Worm (Caenorhabditis elegans) whole organism, mixed stage, embryonic: ENCODE results near the gene T22F3.10.
"Not testable (repeated sequence)": the region's sequence is repeated elsewhere in the genome, so short reads cannot be mapped to it uniquely, and the experiment has no call there.

Experiments used
- M03D4.4 ChIP-seq: sonication (generic microtip); optimal IDR thresholded peaks from 2 replicates; lab custom pipeline; 2017; ENCODE audit warnings: mild to moderate bottlenecking, missing genetic modification characterization, missing compliant biosample characterization
- bed-3 ChIP-seq: fragments of 200-800 bp; sonication (Bioruptor generic); optimal IDR thresholded peaks from 3 replicates; lab custom pipeline; 2018; ENCODE audit warnings: mild to moderate bottlenecking, missing genetic modification characterization, moderate library complexity, missing compliant biosample characterization
- blmp-1 ChIP-seq: fragments of 150-350 bp; optimal IDR thresholded peaks from 2 replicates; lab custom pipeline; 2014; ENCODE audit warnings: missing biosample characterization, missing genetic modification characterization
- ceh-43 ChIP-seq: fragments of 200-800 bp; sonication (Bioruptor generic); optimal IDR thresholded peaks from 2 replicates; lab custom pipeline; 2018; ENCODE audit warnings: mild to moderate bottlenecking, missing genetic modification characterization, moderate library complexity, missing compliant biosample characterization
- ceh-83 ChIP-seq: fragments of 200-800 bp; sonication (Bioruptor generic); optimal IDR thresholded peaks from 2 replicates; lab custom pipeline; 2018; ENCODE audit warnings: mild to moderate bottlenecking, missing genetic modification characterization, missing compliant biosample characterization
- ces-1 ChIP-seq: fragments of 150-350 bp; optimal IDR thresholded peaks from 2 replicates; lab custom pipeline; 2014; ENCODE audit warnings: missing biosample characterization, missing genetic modification reagents, missing genetic modification characterization
- cnd-1 ChIP-seq: fragments of 200-800 bp; sonication (Bioruptor generic); optimal IDR thresholded peaks from 2 replicates; lab custom pipeline; 2018; ENCODE audit warnings: mild to moderate bottlenecking, missing genetic modification characterization, missing compliant biosample characterization
- drap-1 ChIP-seq: fragments of 200-800 bp; sonication (Bioruptor generic); optimal IDR thresholded peaks from 3 replicates; lab custom pipeline; 2018; ENCODE audit warnings: mild to moderate bottlenecking, missing genetic modification characterization, missing compliant biosample characterization
- elt-1 ChIP-seq: sonication (generic microtip); optimal IDR thresholded peaks from 2 replicates; lab custom pipeline; 2017; ENCODE audit warnings: missing genetic modification characterization, mild to moderate bottlenecking, missing compliant biosample characterization, antibody characterized with exemption, moderate library complexity, borderline replicate concordance; ENCODE audit not compliant: insufficient read depth
- flh-1 ChIP-seq: fragments of 200-800 bp; sonication (Bioruptor generic); optimal IDR thresholded peaks from 2 replicates; lab custom pipeline; 2018; ENCODE audit warnings: mild to moderate bottlenecking, missing genetic modification characterization, moderate library complexity, missing compliant biosample characterization
- ham-2 ChIP-seq: fragments of 200-800 bp; sonication (Bioruptor generic); optimal IDR thresholded peaks from 2 replicates; lab custom pipeline; 2018; ENCODE audit warnings: mild to moderate bottlenecking, missing genetic modification characterization, missing compliant biosample characterization
- lin-13 ChIP-seq: fragments of 150-350 bp; optimal IDR thresholded peaks from 2 replicates; lab custom pipeline; 2014; ENCODE audit warnings: missing biosample characterization, missing genetic modification characterization
- lin-32 ChIP-seq: fragments of 200-800 bp; sonication (Bioruptor generic); optimal IDR thresholded peaks from 2 replicates; lab custom pipeline; 2018; ENCODE audit warnings: mild to moderate bottlenecking, missing genetic modification characterization, missing compliant biosample characterization
- lsy-2 ChIP-seq: fragments of 150-350 bp; optimal IDR thresholded peaks from 2 replicates; lab custom pipeline; 2014; ENCODE audit warnings: missing biosample characterization, missing genetic modification characterization
- mab-5 ChIP-seq: fragments of 150-350 bp; optimal IDR thresholded peaks from 2 replicates; lab custom pipeline; 2014; ENCODE audit warnings: missing biosample characterization, missing genetic modification characterization
- mep-1 ChIP-seq: fragments of 150-350 bp; optimal IDR thresholded peaks from 2 replicates; lab custom pipeline; 2017; ENCODE audit warnings: missing biosample characterization, missing genetic modification reagents, missing genetic modification characterization, inconsistent platforms
- mls-2 ChIP-seq: sonication (generic microtip); optimal IDR thresholded peaks from 2 replicates; lab custom pipeline; 2016; ENCODE audit warnings: mild to moderate bottlenecking, missing genetic modification characterization, moderate library complexity, missing compliant biosample characterization
- nhr-12 ChIP-seq: fragments of 150-350 bp; optimal IDR thresholded peaks from 2 replicates; lab custom pipeline; 2014; ENCODE audit warnings: missing biosample characterization, missing genetic modification characterization
- nhr-237 ChIP-seq: fragments of 150-350 bp; optimal IDR thresholded peaks from 2 replicates; lab custom pipeline; 2014; ENCODE audit warnings: missing biosample characterization, missing genetic modification characterization
- nhr-28 ChIP-seq: fragments of 150-350 bp; optimal IDR thresholded peaks from 2 replicates; lab custom pipeline; 2014; ENCODE audit warnings: missing biosample characterization, missing genetic modification characterization
- nhr-76 ChIP-seq: sonication (generic microtip); optimal IDR thresholded peaks from 2 replicates; lab custom pipeline; 2017; ENCODE audit warnings: missing biosample characterization, missing genetic modification characterization
- pha-4 ChIP-seq: fragments of 150-350 bp; optimal IDR thresholded peaks from 2 replicates; lab custom pipeline; 2018; ENCODE audit warnings: missing biosample characterization, missing genetic modification reagents, missing genetic modification characterization
- sem-2 ChIP-seq: fragments of 200-800 bp; sonication (Bioruptor generic); optimal IDR thresholded peaks from 2 replicates; lab custom pipeline; 2018; ENCODE audit warnings: mild to moderate bottlenecking, missing genetic modification characterization, missing compliant biosample characterization
- snpc-4 ChIP-seq: fragments of 150-350 bp; optimal IDR thresholded peaks from 2 replicates; lab custom pipeline; 2014; ENCODE audit warnings: missing biosample characterization, missing genetic modification characterization
- sptf-1 ChIP-seq: sonication (generic microtip); optimal IDR thresholded peaks from 2 replicates; lab custom pipeline; 2017; ENCODE audit warnings: mild to moderate bottlenecking, missing genetic modification characterization, moderate library complexity, missing compliant biosample characterization
- unc-120 ChIP-seq: sonication (generic microtip); optimal IDR thresholded peaks from 2 replicates; lab custom pipeline; 2017; ENCODE audit warnings: missing genetic modification characterization, missing compliant biosample characterization; ENCODE audit not compliant: poor library complexity, severe bottlenecking
- unc-39 ChIP-seq: fragments of 150-350 bp; optimal IDR thresholded peaks from 2 replicates; lab custom pipeline; 2014; ENCODE audit warnings: missing biosample characterization, missing genetic modification characterization
- unc-62 ChIP-seq: fragments of 150-350 bp; optimal IDR thresholded peaks from 2 replicates; lab custom pipeline; 2014; ENCODE audit warnings: missing biosample characterization, missing genetic modification reagents, missing genetic modification characterization
- zip-8 ChIP-seq: fragments of 150-350 bp; optimal IDR thresholded peaks from 2 replicates; lab custom pipeline; 2014; ENCODE audit warnings: missing biosample characterization, missing genetic modification characterization
- ztf-11 ChIP-seq: fragments of 150-350 bp; optimal IDR thresholded peaks from 2 replicates; lab custom pipeline; 2014; ENCODE audit warnings: missing biosample characterization, missing genetic modification characterization

The T22F3.10 gene

DNA sequence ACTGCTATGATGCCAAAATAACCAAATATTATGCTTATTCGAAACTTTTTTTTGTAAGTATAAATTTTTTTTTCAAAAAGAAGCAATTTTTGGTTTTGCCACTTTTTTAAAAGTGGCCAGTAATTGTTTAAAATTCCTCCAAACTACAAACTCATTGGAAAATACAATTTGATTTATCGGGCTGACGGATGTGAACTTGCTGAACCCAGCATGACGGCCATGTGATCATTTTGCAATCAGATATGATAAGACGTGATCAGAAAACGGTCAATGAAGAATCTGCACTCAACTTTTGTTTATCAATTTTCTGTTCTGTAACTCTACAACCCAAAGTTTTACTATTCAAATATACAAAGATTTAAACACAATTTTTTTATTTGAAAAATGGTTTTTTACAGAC, 5.2 kb downstream of the T22F3.10 start:
- TF ChIP-seq pha-4 (tag; lab: Kevin White, UChicago) = no peak
- TF ChIP-seq unc-39 (tag; lab: Kevin White, UChicago) = no peak
- no peak for TF ChIP-seq nhr-237
- TF ChIP-seq ces-1 (GFP tag; lab: Kevin White, UChicago) = no peak
- no peak for TF ChIP-seq lin-13 (tag; lab: Kevin White, UChicago)
- no peak for TF ChIP-seq zip-8 (tag; lab: Kevin White, UChicago)
- no peak for TF ChIP-seq ham-2
- TF ChIP-seq nhr-12 = no peak
- TF ChIP-seq sptf-1 = no peak
- TF ChIP-seq cnd-1 = no peak
- TF ChIP-seq flh-1 = no peak
- no peak for TF ChIP-seq mls-2 (tag; lab: Kevin White, UChicago)
- TF ChIP-seq unc-62 = no peak
- TF ChIP-seq bed-3 (GFP tag; lab: Kevin White, UChicago) = no peak
- TF ChIP-seq snpc-4 (tag; lab: Kevin White, UChicago) = no peak
- no peak for TF ChIP-seq nhr-28 (tag; lab: Kevin White, UChicago)
- TF ChIP-seq ceh-43 (GFP tag; lab: Kevin White, UChicago) = no peak
- TF ChIP-seq sem-2 = no peak
- TF ChIP-seq ceh-83 = no peak

DNA sequence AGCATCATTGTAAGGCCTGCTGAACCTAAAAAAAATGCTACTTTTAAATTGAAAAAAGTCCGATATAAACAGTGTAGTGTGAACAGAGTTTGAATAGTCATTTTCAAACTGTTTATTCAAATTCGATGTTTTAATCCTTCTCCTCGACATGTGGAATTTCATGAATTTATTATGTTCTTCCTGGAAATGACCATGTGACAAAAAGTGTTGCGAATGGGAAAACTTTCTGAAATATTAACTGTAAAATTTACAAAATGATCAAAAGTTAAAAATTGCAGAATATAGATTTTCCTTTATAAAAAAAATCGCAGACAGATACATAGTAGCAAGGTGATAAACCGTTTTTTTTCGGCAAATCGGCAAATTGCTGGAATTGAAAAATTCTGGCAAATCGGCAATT, 6.2 kb downstream of the T22F3.10 start, which contains the start of gene T22F3.8:
TSS of gene T22F3.8 (minus strand) at position 101 of the 400 bp plus-strand sequence.
- TF ChIP-seq mep-1 (no peak), blmp-1 (tag; lab: Kevin White, UChicago) (no peak)
- TF ChIP-seq, all 35 proteins: peak for 0

ce11 chrV:3600570-3600969, 11.0 kb downstream of the T22F3.10 start, which contains the start of gene T22F3.7:
Gene T22F3.7 (minus strand): TSS chrV:3600670.
- TF ChIP-seq mls-2 (tag; lab: Kevin White, UChicago) (no peak), elt-1 (tag; lab: Kevin White, UChicago) (no peak), ztf-11 (tag; lab: Kevin White, UChicago) (no peak), nhr-76 (tag; lab: Kevin White, UChicago) (no peak), ceh-43 (GFP tag; lab: Kevin White, UChicago) (no peak), pha-4 (tag; lab: Kevin White, UChicago) (no peak), nhr-28 (tag; lab: Kevin White, UChicago) (no peak)
- TF ChIP-seq, all 35 proteins: peak for 0

DNA sequence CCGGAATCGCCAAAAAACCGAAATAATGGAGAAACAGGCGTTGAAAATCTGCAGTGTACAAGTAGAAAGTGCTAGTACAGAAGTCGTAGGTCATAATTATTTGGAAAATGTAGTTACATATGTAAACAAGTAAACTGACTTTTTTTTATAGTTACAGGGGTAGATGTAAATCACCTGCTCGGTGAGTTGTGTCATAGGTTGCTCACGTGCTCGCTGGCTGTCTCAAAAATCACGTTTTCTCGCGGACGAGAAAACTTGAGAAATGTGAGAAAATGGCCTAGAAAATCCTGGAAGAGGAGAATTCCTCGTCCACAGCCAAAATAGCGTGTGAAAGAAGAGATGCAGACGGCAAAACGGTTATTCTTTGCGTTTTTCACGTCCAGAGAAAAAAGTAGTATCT, 14.5 kb downstream of the T22F3.10 start, which contains the start of gene srh-212:
TSS of gene srh-212 (minus strand) at position 101 of the 400 bp plus-strand sequence.
- TF ChIP-seq bed-3 (GFP tag; lab: Kevin White, UChicago); sem-2; unc-39 (tag; lab: Kevin White, UChicago): not testable (repeated sequence)

DNA sequence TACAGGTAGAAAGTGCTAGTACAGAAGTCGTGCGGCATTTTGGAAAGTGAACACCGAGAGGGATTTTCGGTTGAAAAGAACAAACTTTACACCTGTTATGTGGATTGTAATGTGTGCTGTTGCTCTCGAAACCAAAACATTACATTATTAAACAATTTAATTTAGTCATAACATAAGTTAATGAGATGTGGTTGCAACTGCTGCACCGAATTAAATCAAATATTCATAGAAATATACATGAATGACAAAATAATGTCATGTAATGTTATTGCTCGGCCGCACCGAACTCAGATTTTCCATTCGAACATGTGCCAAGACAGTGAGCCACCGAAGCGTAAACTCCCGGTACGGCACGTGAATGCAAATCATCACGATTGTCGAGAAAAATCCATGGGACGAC, 16.6 kb downstream of the T22F3.10 start, which contains the start of gene srh-213:
TSS of gene srh-213 (minus strand) at position 101 of the 400 bp plus-strand sequence.
- TF ChIP-seq bed-3 (GFP tag; lab: Kevin White, UChicago) = no peak
- TF ChIP-seq, all 35 proteins: peak for 0

DNA sequence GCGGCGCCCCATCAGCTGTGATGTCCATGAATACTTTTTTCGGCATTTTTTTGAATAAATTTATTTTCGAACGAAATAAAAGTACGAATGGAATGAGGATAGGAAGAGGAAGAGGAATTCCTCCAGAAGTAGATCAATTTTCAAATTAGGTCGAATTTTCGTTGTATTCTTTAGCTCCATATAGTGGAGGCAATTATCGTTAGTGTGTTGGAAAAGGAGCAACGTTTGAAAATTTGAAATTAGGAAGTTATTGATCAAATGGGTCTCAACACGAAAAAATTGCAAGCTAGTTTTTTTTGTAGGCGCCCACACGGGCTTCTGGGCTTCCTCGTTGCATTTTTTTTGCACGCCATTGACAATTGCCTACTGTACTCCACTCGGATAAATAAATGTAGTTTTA, 19.5 kb downstream of the T22F3.10 start, which contains the start of gene T22F3.12:
TSS of gene T22F3.12 (minus strand) at position 101 of the 400 bp plus-strand sequence.
- TF ChIP-seq flh-1 (no peak), unc-39 (tag; lab: Kevin White, UChicago) (no peak), sem-2 (no peak), nhr-76 (tag; lab: Kevin White, UChicago) (no peak), drap-1 (GFP tag; lab: Kevin White, UChicago) (no peak), nhr-12 (no peak), unc-120 (tag; lab: Kevin White, UChicago) (no peak), M03D4.4 (tag; lab: Kevin White, UChicago) (no peak), bed-3 (GFP tag; lab: Kevin White, UChicago) (no peak)

ce11 chrV:3588223-3588622, 23.3 kb downstream of the T22F3.10 start:
- TF ChIP-seq elt-1 (tag; lab: Kevin White, UChicago) = no peak
- TF ChIP-seq flh-1 = no peak
- TF ChIP-seq lin-13 (tag; lab: Kevin White, UChicago) = no peak
- TF ChIP-seq mab-5 (tag; lab: Kevin White, UChicago) = no peak
- no peak for TF ChIP-seq mep-1
- no peak for TF ChIP-seq nhr-237
- no peak for TF ChIP-seq ceh-43 (GFP tag; lab: Kevin White, UChicago)
- no peak for TF ChIP-seq snpc-4 (tag; lab: Kevin White, UChicago)
- TF ChIP-seq mls-2 (tag; lab: Kevin White, UChicago) = no peak
- TF ChIP-seq sptf-1 = no peak
- TF ChIP-seq cnd-1 = no peak
- no peak for TF ChIP-seq lin-32 (GFP tag; lab: Kevin White, UChicago)
- no peak for TF ChIP-seq lsy-2 (tag; lab: Kevin White, UChicago)
- no peak for TF ChIP-seq zip-8 (tag; lab: Kevin White, UChicago)
- TF ChIP-seq, all 35 proteins: peak for 0
